Fruit fly (Drosophila melanogaster) whole organism, embryonic: ENCODE results near the gene scpr-C.
A peak's percentile ranks its signal among the peaks of the same experiment; 100 is the strongest.

Experiments
- Abd-B ChIP-seq: fragments of 200-800 bp; sonication (Bioruptor generic); optimal IDR thresholded peaks from 2 replicates; lab custom pipeline; 2018; ENCODE audit warnings: missing biosample characterization, mild to moderate bottlenecking, missing genetic modification characterization, moderate library complexity
- Aef1 ChIP-seq: fragments of 200-800 bp; sonication (Bioruptor generic); IDR thresholded peaks from 3 replicates; pipeline ENCODE4 v1.3.6; 2022; ENCODE audit warnings: missing biosample characterization, missing genetic modification characterization
- Awh ChIP-seq: fragments of 200-800 bp; sonication (Bioruptor generic); IDR thresholded peaks from 2 replicates; pipeline ENCODE4, ENCODE4 v1.3.6; 2022; ENCODE audit warnings: missing biosample characterization, missing genetic modification characterization
- CG10979 ChIP-seq: fragments of 200-800 bp; sonication (Bioruptor generic); optimal IDR thresholded peaks from 2 replicates; lab custom pipeline; 2018; ENCODE audit warnings: missing biosample characterization, mild to moderate bottlenecking, missing genetic modification characterization, moderate library complexity
- CG12744 ChIP-seq: fragments of 200-800 bp; sonication (Bioruptor generic); optimal IDR thresholded peaks from 2 replicates; lab custom pipeline; 2016; ENCODE audit warnings: missing biosample characterization, missing genetic modification characterization
- CG13775 ChIP-seq: fragments of 200-800 bp; sonication (Bioruptor generic); optimal IDR thresholded peaks from 3 replicates; lab custom pipeline; 2017; ENCODE audit warnings: missing biosample characterization, mild to moderate bottlenecking, missing genetic modification characterization
- CG14014 ChIP-seq: fragments of 200-800 bp; sonication (Bioruptor generic); IDR thresholded peaks from 2 replicates; pipeline ENCODE4 v1.3.6; 2022; ENCODE audit warnings: missing biosample characterization, missing genetic modification characterization
- CG15514 ChIP-seq: fragments of 200-800 bp; sonication (Bioruptor generic); optimal IDR thresholded peaks from 3 replicates; lab custom pipeline; 2017; ENCODE audit warnings: missing biosample characterization, missing genetic modification characterization, mild to moderate bottlenecking, moderate library complexity, missing genetic modification reagents
- CG1647 ChIP-seq: fragments of 200-800 bp; sonication (Bioruptor generic); optimal IDR thresholded peaks from 3 replicates; lab custom pipeline; 2016; ENCODE audit warnings: missing biosample characterization, missing genetic modification characterization
- CG16813 ChIP-seq: fragments of 200-800 bp; sonication (Bioruptor generic); IDR thresholded peaks from 3 replicates; pipeline ENCODE4 v1.3.6; 2022; ENCODE audit warnings: missing biosample characterization, missing genetic modification characterization; ENCODE audit not compliant: partially characterized antibody
- CG16863 ChIP-seq: fragments of 200-800 bp; sonication (Bioruptor generic); optimal IDR thresholded peaks from 3 replicates; lab custom pipeline; 2016; ENCODE audit warnings: missing biosample characterization, missing genetic modification characterization
- CG17361 ChIP-seq: fragments of 200-800 bp; sonication (Bioruptor generic); IDR thresholded peaks from 3 replicates; pipeline ENCODE4 v1.3.6; 2022; ENCODE audit warnings: missing biosample characterization, missing genetic modification characterization
- CG31441 ChIP-seq: fragments of 200-800 bp; sonication (Bioruptor generic); IDR thresholded peaks from 2 replicates; pipeline ENCODE4 v1.3.6; 2022; ENCODE audit warnings: missing biosample characterization, missing genetic modification characterization
- CG3726 ChIP-seq: fragments of 200-800 bp; sonication (Bioruptor generic); IDR thresholded peaks from 3 replicates; pipeline ENCODE4, ENCODE4 v1.3.6; 2022; ENCODE audit warnings: missing biosample characterization, missing genetic modification characterization
- CG3995 ChIP-seq: fragments of 200-800 bp; sonication (Bioruptor generic); optimal IDR thresholded peaks from 3 replicates; lab custom pipeline; 2016; ENCODE audit warnings: missing biosample characterization, missing genetic modification characterization
- CG6654 ChIP-seq: fragments of 200-800 bp; sonication (Bioruptor generic); optimal IDR thresholded peaks from 2 replicates; lab custom pipeline; 2017; ENCODE audit warnings: missing biosample characterization, mild to moderate bottlenecking, missing genetic modification characterization
- CG7987 ChIP-seq: fragments of 200-800 bp; sonication (Bioruptor generic); optimal IDR thresholded peaks from 2 replicates; lab custom pipeline; 2018; ENCODE audit warnings: missing biosample characterization, mild to moderate bottlenecking, missing genetic modification characterization, moderate library complexity
- CG9817 ChIP-seq: fragments of 200-800 bp; sonication (Bioruptor generic); optimal IDR thresholded peaks from 2 replicates; lab custom pipeline; 2018; ENCODE audit warnings: missing biosample characterization, mild to moderate bottlenecking, missing genetic modification characterization, moderate library complexity
- Chrac-16 ChIP-seq: fragments of 200-800 bp; sonication (Bioruptor generic); optimal IDR thresholded peaks from 3 replicates; lab custom pipeline; 2016; ENCODE audit warnings: missing biosample characterization, missing genetic modification characterization
- CkIIα-i1 ChIP-seq: fragments of 200-800 bp; sonication (Bioruptor generic); IDR thresholded peaks from 2 replicates; pipeline ENCODE4 v1.3.6; 2022; ENCODE audit warnings: missing biosample characterization, missing genetic modification characterization
- Dad ChIP-seq: fragments of 200-800 bp; sonication (Bioruptor generic); optimal IDR thresholded peaks from 3 replicates; lab custom pipeline; 2016; ENCODE audit warnings: missing biosample characterization, missing genetic modification characterization
- Dip2 ChIP-seq: fragments of 200-800 bp; sonication (Bioruptor generic); IDR thresholded peaks from 2 replicates; pipeline ENCODE4 v1.3.6; 2022; ENCODE audit warnings: missing biosample characterization, missing genetic modification characterization
- Dip3 ChIP-seq: fragments of 200-800 bp; sonication (Bioruptor generic); optimal IDR thresholded peaks from 3 replicates; lab custom pipeline; 2016; ENCODE audit warnings: missing biosample characterization, missing genetic modification characterization
- Drgx ChIP-seq: fragments of 200-800 bp; sonication (Bioruptor generic); IDR thresholded peaks from 2 replicates; pipeline ENCODE4 v1.3.6; 2022; ENCODE audit warnings: missing biosample characterization, missing genetic modification characterization
- Eip74EF ChIP-seq, 2 experiments: fragments of 200-800 bp in 1 of 2; fragments of >200 bp in 1 of 2; sonication (Bioruptor generic) in 1 of 2; optimal IDR thresholded peaks; 2 replicates each; lab custom pipeline; 2017 to 2019; ENCODE audit warnings: missing biosample characterization in 2 of 2, missing genetic modification characterization in 2 of 2, mild to moderate bottlenecking in 1 of 2, moderate library complexity in 1 of 2
- Elba2 ChIP-seq: fragments of 200-800 bp; sonication (Bioruptor generic); optimal IDR thresholded peaks from 3 replicates; lab custom pipeline; 2016; ENCODE audit warnings: missing biosample characterization, missing genetic modification characterization
- HmgD ChIP-seq: fragments of 200-800 bp; sonication (Bioruptor generic); optimal IDR thresholded peaks from 3 replicates; lab custom pipeline; 2016; ENCODE audit warnings: missing biosample characterization, missing genetic modification characterization
- Hmr ChIP-seq: fragments of 200-800 bp; sonication (Bioruptor generic); optimal IDR thresholded peaks from 3 replicates; lab custom pipeline; 2017; ENCODE audit warnings: mild to moderate bottlenecking, missing biosample characterization, missing genetic modification reagents, missing genetic modification characterization
- Opbp ChIP-seq: fragments of 200-800 bp; sonication (Bioruptor generic); IDR thresholded peaks from 3 replicates; pipeline ENCODE4 v1.3.6; 2022; ENCODE audit warnings: missing biosample characterization, missing genetic modification characterization; ENCODE audit not compliant: partially characterized antibody
- caup ChIP-seq: fragments of 200-800 bp; sonication (Bioruptor generic); optimal IDR thresholded peaks from 3 replicates; lab custom pipeline; 2017; ENCODE audit warnings: missing biosample characterization, mild to moderate bottlenecking, missing genetic modification characterization, moderate library complexity; ENCODE audit not compliant: severe bottlenecking
- corto ChIP-seq: fragments of 200-800 bp; sonication (Bioruptor generic); optimal IDR thresholded peaks from 2 replicates; lab custom pipeline; 2016; ENCODE audit warnings: missing biosample characterization, mild to moderate bottlenecking, missing genetic modification characterization, moderate library complexity
- dpn ChIP-seq, 2 experiments: fragments of 200-800 bp; sonication (Bioruptor generic); optimal IDR thresholded peaks; 3 replicates each; lab custom pipeline; 2016; ENCODE audit warnings: missing biosample characterization in 2 of 2, missing genetic modification characterization in 2 of 2
- ftz-f1 ChIP-seq: fragments of 200-800 bp; sonication (Bioruptor generic); optimal IDR thresholded peaks from 2 replicates; lab custom pipeline; 2016; ENCODE audit warnings: missing biosample characterization, missing genetic modification characterization
- gro ChIP-seq: fragments of 200-800 bp; sonication (Bioruptor generic); optimal IDR thresholded peaks from 2 replicates; lab custom pipeline; 2016; ENCODE audit warnings: missing biosample characterization, missing genetic modification characterization
- gt ChIP-seq: fragments of 200-800 bp; sonication (Bioruptor generic); IDR thresholded peaks from 2 replicates; pipeline ENCODE4 v1.3.6; 2022; ENCODE audit warnings: missing biosample characterization, missing genetic modification characterization
- ind ChIP-seq: fragments of 200-800 bp; sonication (Bioruptor generic); optimal IDR thresholded peaks from 3 replicates; lab custom pipeline; 2016; ENCODE audit warnings: missing biosample characterization, missing genetic modification characterization
- maf-S ChIP-seq: fragments of 200-800 bp; sonication (Bioruptor generic); optimal IDR thresholded peaks from 2 replicates; lab custom pipeline; 2016; ENCODE audit warnings: missing biosample characterization, missing genetic modification characterization
- mam ChIP-seq: fragments of 200-800 bp; sonication (Bioruptor generic); optimal IDR thresholded peaks from 3 replicates; lab custom pipeline; 2016; ENCODE audit warnings: missing biosample characterization, missing genetic modification characterization
- odd ChIP-seq: fragments of 200-800 bp; sonication (Bioruptor generic); optimal IDR thresholded peaks from 2 replicates; lab custom pipeline; 2017; ENCODE audit warnings: missing biosample characterization, mild to moderate bottlenecking, missing genetic modification characterization
- pfk ChIP-seq: fragments of 200-800 bp; sonication (Bioruptor generic); optimal IDR thresholded peaks from 2 replicates; lab custom pipeline; 2018; ENCODE audit warnings: missing biosample characterization, mild to moderate bottlenecking, missing genetic modification characterization, moderate library complexity
- pho ChIP-seq: fragments of 200-800 bp; sonication (Bioruptor generic); optimal IDR thresholded peaks from 2 replicates; lab custom pipeline; 2016; ENCODE audit warnings: missing biosample characterization, missing genetic modification characterization
- repo ChIP-seq: fragments of 200-800 bp; sonication (Bioruptor generic); optimal IDR thresholded peaks from 2 replicates; lab custom pipeline; 2016; ENCODE audit warnings: missing biosample characterization, missing genetic modification characterization
- run ChIP-seq: fragments of 200-800 bp; sonication (Bioruptor generic); optimal IDR thresholded peaks from 3 replicates; lab custom pipeline; 2018; ENCODE audit warnings: missing biosample characterization, mild to moderate bottlenecking, missing genetic modification characterization
- sc ChIP-seq, 3 experiments: fragments of >200 bp in 2 of 3; fragments of 200-800 bp in 1 of 3; sonication (Bioruptor generic) in 1 of 3; optimal IDR thresholded peaks; 2 replicates in 2 of 3; 3 replicates in 1 of 3; lab custom pipeline; 2017; ENCODE audit warnings: mild to moderate bottlenecking in 1 of 3, missing biosample characterization in 1 of 3, missing genetic modification characterization in 1 of 3, missing genetic modification reagents in 1 of 3
- scrt ChIP-seq: fragments of 200-800 bp; sonication (Bioruptor generic); optimal IDR thresholded peaks from 2 replicates; lab custom pipeline; 2018; ENCODE audit warnings: missing biosample characterization, mild to moderate bottlenecking, missing genetic modification characterization, moderate library complexity
- stc ChIP-seq: fragments of 200-800 bp; sonication (Bioruptor generic); IDR thresholded peaks from 2 replicates; pipeline ENCODE4 v1.3.6; 2022; ENCODE audit warnings: missing biosample characterization, missing genetic modification characterization
- tgo ChIP-seq: fragments of 200-800 bp; sonication (Bioruptor generic); IDR thresholded peaks from 3 replicates; pipeline ENCODE4 v1.3.6; 2022; ENCODE audit warnings: missing biosample characterization, missing genetic modification characterization
- tll ChIP-seq, 2 experiments: fragments of 200-800 bp in 1 of 2; fragments of >200 bp in 1 of 2; sonication (Bioruptor generic) in 1 of 2; optimal IDR thresholded peaks; 2 replicates each; lab custom pipeline; 2017 to 2019; ENCODE audit warnings: missing biosample characterization in 2 of 2, missing genetic modification characterization in 2 of 2, mild to moderate bottlenecking in 1 of 2, moderate library complexity in 1 of 2
- vvl ChIP-seq: fragments of 200-800 bp; sonication (Bioruptor generic); IDR thresholded peaks from 2 replicates; pipeline ENCODE4 v1.3.6; 2022; ENCODE audit warnings: missing biosample characterization, missing genetic modification characterization

Gene scpr-C

DNA sequence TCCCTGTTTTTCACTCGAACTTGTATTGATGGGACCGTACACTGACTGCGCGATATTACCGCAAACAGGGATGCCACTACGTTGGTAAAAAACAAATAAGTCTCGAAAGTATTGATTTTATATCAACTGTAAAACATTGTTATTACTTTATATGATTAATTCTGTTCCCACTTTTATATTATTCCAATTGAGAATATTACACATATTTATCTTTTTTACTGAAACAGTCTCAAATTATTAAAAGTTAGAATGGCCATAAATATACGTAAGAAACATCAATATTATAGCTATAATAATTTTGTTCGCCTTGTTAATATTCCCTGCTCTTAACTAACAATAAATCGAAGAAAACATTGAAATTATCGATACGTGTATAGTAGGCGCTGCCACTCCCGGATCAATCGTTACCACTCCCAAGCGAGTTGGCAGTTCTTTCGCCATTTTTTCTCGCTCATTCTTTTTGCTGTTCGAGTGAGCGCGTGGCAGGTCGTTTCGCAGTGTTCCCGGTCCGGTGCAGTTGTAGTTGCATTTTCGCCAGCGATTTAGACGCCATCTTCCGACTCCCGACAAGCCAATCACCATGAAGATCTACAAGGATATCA lies 15.4 kb upstream of the scpr-C start, which contains the start of the genes SdhC and Tctp (continued):
- no peak for TF ChIP-seq gt (GFP tag; lab: Robert Waterston, UW)
- TF ChIP-seq Hmr = peak; percentile 73
- TF ChIP-seq Abd-B (GFP tag; lab: Kevin White, UChicago) = peak; percentile 46
- no peak for TF ChIP-seq CG6654 (GFP tag; lab: Kevin White, UChicago)
- TF ChIP-seq Dip3 (GFP tag; lab: Kevin White, UChicago) = peak; percentile 7
- TF ChIP-seq CkIIα-i1 (GFP tag; lab: Robert Waterston, UW) = no peak
- no peak for TF ChIP-seq CG7987
- TF ChIP-seq CG12744 (GFP tag; lab: Kevin White, UChicago) = no peak
- no peak for TF ChIP-seq Dip2 (GFP tag; lab: Robert Waterston, UW)
- TF ChIP-seq Aef1 = no peak
- TF ChIP-seq Chrac-16 (GFP tag; lab: Kevin White, UChicago) = peak; percentile 27
- peak; percentile 27 for TF ChIP-seq pfk (GFP tag; lab: Kevin White, UChicago)
- 0 out of 2 replicates have a peak, but pooled peaks have one; percentile 34 for TF ChIP-seq vvl (GFP tag; lab: Robert Waterston, UW)
- no peak for TF ChIP-seq corto (GFP tag; lab: Kevin White, UChicago)
- peak; percentile 40 for TF ChIP-seq CG9817 (tag; lab: Kevin White, UChicago)
- no peak for TF ChIP-seq sc (optimal IDR thresholded peaks at IDR 0.05; lab: Kevin White, UChicago)
- no peak for TF ChIP-seq sc (GFP tag; optimal IDR thresholded peaks at IDR 0.05; lab: Kevin White, UChicago)
- TF ChIP-seq caup = peak; percentile 20
- no peak for TF ChIP-seq maf-S (GFP tag; lab: Kevin White, UChicago)
- TF ChIP-seq repo = no peak
- peak; percentile 59; the same call in 1 of the 2 replicates for TF ChIP-seq CG31441
- peak; percentile 20; the same call in 1 of the 3 replicates for TF ChIP-seq CG16813 (GFP tag; lab: Robert Waterston, UW)
- TF ChIP-seq CG17361 (GFP tag; lab: Robert Waterston, UW) = peak; percentile 79
- TF ChIP-seq CG13775 = peak; percentile 53
- peak; percentile 32 to 36 for TF ChIP-seq dpn (GFP tag; optimal IDR thresholded peaks at IDR 0.05; lab: Kevin White, UChicago)
- TF ChIP-seq CG16863 (GFP tag; lab: Kevin White, UChicago) = peak; percentile 49
- TF ChIP-seq run (tag; lab: Kevin White, UChicago) = peak; percentile 41
- peak; percentile 23 for TF ChIP-seq CG10979 (tag; lab: Kevin White, UChicago)
- no peak for TF ChIP-seq CG14014 (GFP tag; lab: Robert Waterston, UW)
- TF ChIP-seq tll (GFP tag; optimal IDR thresholded peaks at IDR 0.05; lab: Kevin White, UChicago) = no peak
- peak; percentile 32 for TF ChIP-seq scrt (GFP tag; lab: Kevin White, UChicago)
- peak; percentile 37 for TF ChIP-seq ind
- TF ChIP-seq Dad (GFP tag; lab: Kevin White, UChicago) = peak; percentile 9
- peak; percentile 55 for TF ChIP-seq pho (GFP tag; lab: Kevin White, UChicago)
- TF ChIP-seq Elba2 (GFP tag; lab: Kevin White, UChicago) = peak; percentile 19
- peak; percentile 60 for TF ChIP-seq CG15514
- 0 out of 2 replicates have a peak, but pooled peaks have one; percentile 26 for TF ChIP-seq Awh
- no peak for TF ChIP-seq CG1647 (GFP tag; lab: Kevin White, UChicago)
- no peak for TF ChIP-seq Opbp (GFP tag; lab: Robert Waterston, UW)
- peak; percentile 47 for TF ChIP-seq mam (GFP tag; lab: Kevin White, UChicago)
- TF ChIP-seq Drgx (GFP tag; lab: Robert Waterston, UW) = 0 out of 2 replicates have a peak, but pooled peaks have one; percentile 7
- TF ChIP-seq CG3726 = no peak
- no peak for TF ChIP-seq tgo (GFP tag; lab: Robert Waterston, UW)
- TF ChIP-seq gro (GFP tag; lab: Kevin White, UChicago) = no peak
- TF ChIP-seq stc = no peak
- peak; percentile 45 for TF ChIP-seq CG3995 (GFP tag; lab: Kevin White, UChicago)
- no peak for TF ChIP-seq ftz-f1 (GFP tag; lab: Kevin White, UChicago)
- TF ChIP-seq odd (GFP tag; lab: Kevin White, UChicago) = peak; percentile 5
- peak in 1 of 2 experiments; percentile 35 for TF ChIP-seq Eip74EF (GFP tag; optimal IDR thresholded peaks at IDR 0.05; lab: Kevin White, UChicago)
- peak; percentile 34 for TF ChIP-seq HmgD (GFP tag; lab: Kevin White, UChicago)
